Fruit fly (Drosophila melanogaster): ENCODE data around the gene Mst89B.

The Mst89B gene

dm6 chr3R:16228719-16229704 lies 37.8 kb upstream of the Mst89B start:
- TF ChIP-seq CG17801 (GFP tag; optimal IDR thresholded peaks at IDR 0.05; ENCODE audit: partially characterized antibody), result peak; percentile 13

- no peak for TF ChIP-seq CG17801 (GFP tag; optimal IDR thresholded peaks at IDR 0.05; ENCODE audit: partially characterized antibody)
Measured at dm6 chr3R:16230080-16230670, 36.6 kb upstream of the Mst89B start.

dm6 chr3R:16231385-16232307 lies 35.2 kb upstream of the Mst89B start:
- peak; percentile 41 for TF ChIP-seq CG17801 (GFP tag; optimal IDR thresholded peaks at IDR 0.05; ENCODE audit: partially characterized antibody)

dm6 chr3R:16232569-16232968 lies 34.2 kb upstream of the Mst89B start:
- no peak for TF ChIP-seq CG17801 (GFP tag; optimal IDR thresholded peaks at IDR 0.05; ENCODE audit: partially characterized antibody)

- TF ChIP-seq CG17801 (GFP tag; optimal IDR thresholded peaks at IDR 0.05; ENCODE audit: partially characterized antibody), result no peak
Measured at dm6 chr3R:16234298-16234697, 32.5 kb upstream of the Mst89B start.

- TF ChIP-seq CG17801 (GFP tag; optimal IDR thresholded peaks at IDR 0.05; ENCODE audit: partially characterized antibody), result no peak
Measured at dm6 chr3R:16234745-16235149, 32.1 kb upstream of the Mst89B start.

dm6 chr3R:16235215-16235937 lies 31.4 kb upstream of the Mst89B start:
- TF ChIP-seq CG17801 (GFP tag; optimal IDR thresholded peaks at IDR 0.05; ENCODE audit: partially characterized antibody), result no peak

- peak; percentile 71 for TF ChIP-seq CG17801 (GFP tag; optimal IDR thresholded peaks at IDR 0.05; ENCODE audit: partially characterized antibody)
Measured at dm6 chr3R:16235941-16236712, 30.7 kb upstream of the Mst89B start.

- peak; percentile 98 for TF ChIP-seq CG17801 (GFP tag; optimal IDR thresholded peaks at IDR 0.05; ENCODE audit: partially characterized antibody)
Measured at dm6 chr3R:16236713-16237641, 29.8 kb upstream of the Mst89B start.

dm6 chr3R:16238016-16238710 lies 28.6 kb upstream of the Mst89B start:
- no peak for TF ChIP-seq CG17801 (GFP tag; optimal IDR thresholded peaks at IDR 0.05; ENCODE audit: partially characterized antibody)

- no peak for TF ChIP-seq CG17801 (GFP tag; optimal IDR thresholded peaks at IDR 0.05; ENCODE audit: partially characterized antibody)
Measured at dm6 chr3R:16239304-16239703, 27.5 kb upstream of the Mst89B start.

dm6 chr3R:16240478-16241101 lies 26.2 kb upstream of the Mst89B start:
- no peak for TF ChIP-seq CG17801 (GFP tag; optimal IDR thresholded peaks at IDR 0.05; ENCODE audit: partially characterized antibody)
